Fruit fly (Drosophila melanogaster): ENCODE measurements around the gene CG13075.

dm6 chr3L:16043782-16044352 lies 39.9 kb upstream of the CG13075 start:
- TF ChIP-seq ttk (optimal IDR thresholded peaks at IDR 0.05) (no peak), h (optimal IDR thresholded peaks at IDR 0.05) (no peak), Sin3A (optimal IDR thresholded peaks at IDR 0.05) (no peak), insv (optimal IDR thresholded peaks at IDR 0.05) (no peak), psq (optimal IDR thresholded peaks at IDR 0.05) (no peak)
